Worm (Caenorhabditis elegans) whole organism, late embryonic: ENCODE results near the gene C16C10.8.

Experiments
- K09A11.1 ChIP-seq: sonication (generic microtip); optimal IDR thresholded peaks from 2 replicates; lab custom pipeline; 2017; ENCODE audit warnings: antibody characterized with exemption, mild to moderate bottlenecking, missing genetic modification characterization, missing compliant biosample characterization; ENCODE audit not compliant: insufficient read depth
- Y22D7AL.16 ChIP-seq: sonication (generic microtip); optimal IDR thresholded peaks from 2 replicates; lab custom pipeline; 2016; ENCODE audit warnings: missing genetic modification characterization, missing compliant biosample characterization
- ahr-1 ChIP-seq: sonication (generic microtip); optimal IDR thresholded peaks from 2 replicates; lab custom pipeline; 2016; ENCODE audit warnings: missing genetic modification characterization, missing compliant biosample characterization
- ama-1 ChIP-seq: fragments of 150-350 bp; optimal IDR thresholded peaks from 2 replicates; lab custom pipeline; 2014
- ceh-19 ChIP-seq: fragments of 200-800 bp; sonication (Bioruptor generic); optimal IDR thresholded peaks from 2 replicates; lab custom pipeline; 2018; ENCODE audit warnings: mild to moderate bottlenecking, missing genetic modification characterization, missing compliant biosample characterization
- ceh-24 ChIP-seq: sonication (generic microtip); optimal IDR thresholded peaks from 2 replicates; lab custom pipeline; 2016; ENCODE audit warnings: mild to moderate bottlenecking, missing genetic modification characterization, missing compliant biosample characterization
- ceh-34 ChIP-seq: sonication (generic microtip); optimal IDR thresholded peaks from 2 replicates; lab custom pipeline; 2016; ENCODE audit warnings: mild to moderate bottlenecking, missing genetic modification characterization, missing compliant biosample characterization
- ceh-48 ChIP-seq: sonication (generic microtip); optimal IDR thresholded peaks from 2 replicates; lab custom pipeline; 2016; ENCODE audit warnings: missing genetic modification characterization, inconsistent platforms, missing compliant biosample characterization
- ceh-6 ChIP-seq: fragments of 200-800 bp; sonication (Bioruptor generic); optimal IDR thresholded peaks from 2 replicates; lab custom pipeline; 2018; ENCODE audit warnings: mild to moderate bottlenecking, missing genetic modification characterization, missing compliant biosample characterization
- elt-2 ChIP-seq: sonication (generic microtip); optimal IDR thresholded peaks from 2 replicates; lab custom pipeline; 2016; ENCODE audit warnings: missing genetic modification reagents, missing genetic modification characterization, missing compliant biosample characterization
- ets-4 ChIP-seq: sonication (generic microtip); optimal IDR thresholded peaks from 2 replicates; lab custom pipeline; 2016; ENCODE audit warnings: missing genetic modification characterization, missing compliant biosample characterization
- fax-1 ChIP-seq: sonication (generic microtip); optimal IDR thresholded peaks from 2 replicates; lab custom pipeline; 2016; ENCODE audit warnings: missing genotype, missing genetic modification characterization, missing compliant biosample characterization
- fkh-10 ChIP-seq: fragments of 150-350 bp; optimal IDR thresholded peaks from 2 replicates; lab custom pipeline; 2014; ENCODE audit warnings: missing biosample characterization, missing genetic modification reagents, missing genetic modification characterization
- gmeb-2 ChIP-seq: sonication (generic microtip); optimal IDR thresholded peaks from 2 replicates; lab custom pipeline; 2016; ENCODE audit warnings: missing genetic modification characterization, inconsistent platforms, missing compliant biosample characterization
- hlh-15 ChIP-seq: sonication (generic microtip); optimal IDR thresholded peaks from 2 replicates; lab custom pipeline; 2016; ENCODE audit warnings: missing genetic modification characterization, missing compliant biosample characterization
- hlh-30 ChIP-seq: sonication (generic microtip); optimal IDR thresholded peaks from 2 replicates; lab custom pipeline; 2017; ENCODE audit warnings: antibody characterized with exemption, missing genetic modification characterization, missing compliant biosample characterization; ENCODE audit not compliant: insufficient read depth
- hlh-6 ChIP-seq: sonication (generic microtip); optimal IDR thresholded peaks from 2 replicates; lab custom pipeline; 2016; ENCODE audit warnings: missing genotype, missing genetic modification characterization, missing compliant biosample characterization
- hlh-8 ChIP-seq: sonication (generic microtip); optimal IDR thresholded peaks from 2 replicates; lab custom pipeline; 2016; ENCODE audit warnings: missing genotype, missing genetic modification characterization, missing compliant biosample characterization
- lim-6 ChIP-seq: sonication (generic microtip); optimal IDR thresholded peaks from 2 replicates; lab custom pipeline; 2016; ENCODE audit warnings: missing genetic modification characterization, missing compliant biosample characterization
- madf-2 ChIP-seq: sonication (generic microtip); optimal IDR thresholded peaks from 2 replicates; lab custom pipeline; 2017; ENCODE audit warnings: missing genetic modification characterization, missing compliant biosample characterization
- mec-3 ChIP-seq: sonication (generic microtip); optimal IDR thresholded peaks from 2 replicates; lab custom pipeline; 2016; ENCODE audit warnings: borderline replicate concordance, missing genetic modification characterization, missing compliant biosample characterization
- nhr-11 ChIP-seq: fragments of 150-350 bp; optimal IDR thresholded peaks from 2 replicates; lab custom pipeline; 2014; ENCODE audit warnings: missing biosample characterization, missing genetic modification characterization
- npax-4 ChIP-seq: sonication (generic microtip); optimal IDR thresholded peaks from 2 replicates; lab custom pipeline; 2016; ENCODE audit warnings: missing genetic modification characterization, missing compliant biosample characterization
- odd-2 ChIP-seq: sonication (generic microtip); optimal IDR thresholded peaks from 2 replicates; lab custom pipeline; 2017; ENCODE audit warnings: antibody characterized with exemption, mild to moderate bottlenecking, missing genetic modification characterization, missing compliant biosample characterization
- pag-3 ChIP-seq: sonication (generic microtip); optimal IDR thresholded peaks from 2 replicates; lab custom pipeline; 2016; ENCODE audit warnings: missing compliant biosample characterization, missing genetic modification characterization, borderline replicate concordance
- pat-9 ChIP-seq: fragments of 200-800 bp; sonication (Bioruptor generic); optimal IDR thresholded peaks from 2 replicates; lab custom pipeline; 2018; ENCODE audit warnings: mild to moderate bottlenecking, missing genetic modification characterization, moderate library complexity, missing compliant biosample characterization
- pqm-1 ChIP-seq: sonication (generic microtip); optimal IDR thresholded peaks from 2 replicates; lab custom pipeline; 2016; ENCODE audit warnings: missing genetic modification characterization, missing compliant biosample characterization
- pros-1 ChIP-seq: fragments of 150-350 bp; optimal IDR thresholded peaks from 2 replicates; lab custom pipeline; 2014; ENCODE audit warnings: missing biosample characterization, missing genetic modification reagents, missing genetic modification characterization
- rnt-1 ChIP-seq: sonication (generic microtip); optimal IDR thresholded peaks from 2 replicates; lab custom pipeline; 2016; ENCODE audit warnings: missing genetic modification characterization, missing compliant biosample characterization
- sdc-2 ChIP-seq: sonication (generic microtip); optimal IDR thresholded peaks from 2 replicates; lab custom pipeline; 2016; ENCODE audit warnings: missing genotype, missing genetic modification characterization, missing compliant biosample characterization
- sox-2 ChIP-seq: fragments of 200-800 bp; sonication (Bioruptor generic); IDR thresholded peaks from 2 replicates; pipeline ENCODE4 v1.3.6; 2022; ENCODE audit warnings: missing genetic modification reagents, missing genetic modification characterization, missing compliant biosample characterization
- sox-4 ChIP-seq: sonication (generic microtip); optimal IDR thresholded peaks from 2 replicates; lab custom pipeline; 2017; ENCODE audit warnings: mild to moderate bottlenecking, missing genetic modification characterization, inconsistent platforms, missing compliant biosample characterization
- syd-9 ChIP-seq: sonication (generic microtip); optimal IDR thresholded peaks from 2 replicates; lab custom pipeline; 2016; ENCODE audit warnings: mild to moderate bottlenecking, missing genetic modification characterization, moderate library complexity, missing compliant biosample characterization
- tbx-7 ChIP-seq: sonication (generic microtip); optimal IDR thresholded peaks from 2 replicates; lab custom pipeline; 2016; ENCODE audit warnings: missing genotype, missing genetic modification characterization, missing compliant biosample characterization
- unc-3 ChIP-seq, 2 experiments: fragments of 200-800 bp in 1 of 2; sonication (Bioruptor generic) in 1 of 2; sonication (generic microtip) in 1 of 2; conservative IDR thresholded peaks in 1 of 2; optimal IDR thresholded peaks in 1 of 2; 2 replicates each; pipeline versions ENCODE4 v1.3.6 to Lab custom; 2016 to 2022; ENCODE audit warnings: missing compliant biosample characterization in 2 of 2, missing genetic modification characterization in 2 of 2, missing genetic modification reagents in 1 of 2
- unc-55 ChIP-seq: sonication (generic microtip); optimal IDR thresholded peaks from 2 replicates; lab custom pipeline; 2017; ENCODE audit warnings: missing biosample characterization, missing genetic modification reagents, missing genetic modification characterization
- unc-86 ChIP-seq: sonication (generic microtip); optimal IDR thresholded peaks from 2 replicates; lab custom pipeline; 2016; ENCODE audit warnings: missing genetic modification characterization, missing compliant biosample characterization

C16C10.8 gene

ce11 chrIII:4196301-4196987 is 32.5 kb upstream of the C16C10.8 start (continued):
- TF ChIP-seq ahr-1 (tag; lab: Kevin White, UChicago), result no peak
- peak; percentile 61 for TF ChIP-seq lim-6 (tag; lab: Kevin White, UChicago)
- TF ChIP-seq hlh-6 (tag; lab: Kevin White, UChicago), result no peak
- peak; percentile 78 for TF ChIP-seq mec-3 (tag; lab: Kevin White, UChicago)
- no peak for TF ChIP-seq gmeb-2 (tag; lab: Kevin White, UChicago)
- no peak for TF ChIP-seq fkh-10
- no peak for TF ChIP-seq npax-4 (tag; lab: Kevin White, UChicago)
- TF ChIP-seq fax-1 (tag; lab: Kevin White, UChicago), result no peak
- no peak for TF ChIP-seq pqm-1
- no peak for TF ChIP-seq pag-3 (tag; lab: Kevin White, UChicago)
- peak; percentile 33 for TF ChIP-seq hlh-8
- TF ChIP-seq ceh-34 (tag; lab: Kevin White, UChicago), result peak; percentile 28
- no peak for TF ChIP-seq pat-9 (tag; lab: Kevin White, UChicago)
- no peak for TF ChIP-seq sox-2 (GFP tag; lab: Robert Waterston, UW)
- no peak for TF ChIP-seq ceh-48 (tag; lab: Kevin White, UChicago)
- peak; percentile 51 for TF ChIP-seq unc-55 (GFP tag; lab: Kevin White, UChicago)
- no peak for TF ChIP-seq syd-9 (tag; lab: Kevin White, UChicago)
- no peak for TF ChIP-seq nhr-11 (tag; lab: Kevin White, UChicago)
- peak; percentile 34 for TF ChIP-seq elt-2 (tag; lab: Kevin White, UChicago)
- no peak for TF ChIP-seq ceh-24 (tag; lab: Kevin White, UChicago)
- TF ChIP-seq ceh-19 (GFP tag; lab: Kevin White, UChicago), result no peak
- peak; percentile 71 for TF ChIP-seq ets-4
- TF ChIP-seq hlh-15 (tag; lab: Kevin White, UChicago), result no peak
- TF ChIP-seq hlh-30 (tag; lab: Kevin White, UChicago), result peak; percentile 93
- no peak for TF ChIP-seq Y22D7AL.16 (tag; lab: Kevin White, UChicago)
- TF ChIP-seq rnt-1 (tag; lab: Kevin White, UChicago), result peak; percentile 64
- TF ChIP-seq pros-1 (tag; lab: Kevin White, UChicago), result no peak
- no peak for TF ChIP-seq unc-86 (tag; lab: Kevin White, UChicago)
- no peak for TF ChIP-seq madf-2 (tag; lab: Kevin White, UChicago)
- TF ChIP-seq sox-4 (tag; lab: Kevin White, UChicago), result no peak
- no peak for TF ChIP-seq K09A11.1 (tag; lab: Kevin White, UChicago)
- no peak for TF ChIP-seq ceh-6 (GFP tag; lab: Kevin White, UChicago)

ce11 chrIII:4195306-4196008 is 31.5 kb upstream of the C16C10.8 start:
- no peak for TF ChIP-seq sdc-2 (tag; lab: Kevin White, UChicago)
- no peak for TF ChIP-seq sox-4 (tag; lab: Kevin White, UChicago)
- peak; percentile 94 for TF ChIP-seq hlh-8
- TF ChIP-seq tbx-7 (tag; lab: Kevin White, UChicago), result no peak
- no peak for TF ChIP-seq odd-2 (tag; lab: Kevin White, UChicago)
- TF ChIP-seq unc-3 (GFP tag; conservative IDR thresholded peaks at IDR 0.05; lab: Robert Waterston, UW), result no peak
- no peak for TF ChIP-seq unc-3 (tag; optimal IDR thresholded peaks at IDR 0.05; lab: Kevin White, UChicago)
- TF ChIP-seq fkh-10, result no peak
- TF ChIP-seq ama-1, result peak; percentile 82
